Fruit fly (Drosophila melanogaster) whole organism, adult: ENCODE data around the gene CG31446.

Experiments used
- bab1 ChIP-seq: fragments of 200-800 bp; sonication (Bioruptor generic); optimal IDR thresholded peaks from 3 replicates; lab custom pipeline; 2019; ENCODE audit warnings: missing biosample characterization, mild to moderate bottlenecking, missing genetic modification characterization, moderate library complexity
- cic ChIP-seq: fragments of 200-800 bp; sonication (Bioruptor generic); optimal IDR thresholded peaks from 2 replicates; lab custom pipeline; 2017; ENCODE audit warnings: missing biosample characterization, mild to moderate bottlenecking, missing genetic modification characterization, moderate library complexity
- cnc ChIP-seq, 2 experiments: fragments of >200 bp; optimal IDR thresholded peaks; 2 replicates each; lab custom pipeline; 2017

DNA sequence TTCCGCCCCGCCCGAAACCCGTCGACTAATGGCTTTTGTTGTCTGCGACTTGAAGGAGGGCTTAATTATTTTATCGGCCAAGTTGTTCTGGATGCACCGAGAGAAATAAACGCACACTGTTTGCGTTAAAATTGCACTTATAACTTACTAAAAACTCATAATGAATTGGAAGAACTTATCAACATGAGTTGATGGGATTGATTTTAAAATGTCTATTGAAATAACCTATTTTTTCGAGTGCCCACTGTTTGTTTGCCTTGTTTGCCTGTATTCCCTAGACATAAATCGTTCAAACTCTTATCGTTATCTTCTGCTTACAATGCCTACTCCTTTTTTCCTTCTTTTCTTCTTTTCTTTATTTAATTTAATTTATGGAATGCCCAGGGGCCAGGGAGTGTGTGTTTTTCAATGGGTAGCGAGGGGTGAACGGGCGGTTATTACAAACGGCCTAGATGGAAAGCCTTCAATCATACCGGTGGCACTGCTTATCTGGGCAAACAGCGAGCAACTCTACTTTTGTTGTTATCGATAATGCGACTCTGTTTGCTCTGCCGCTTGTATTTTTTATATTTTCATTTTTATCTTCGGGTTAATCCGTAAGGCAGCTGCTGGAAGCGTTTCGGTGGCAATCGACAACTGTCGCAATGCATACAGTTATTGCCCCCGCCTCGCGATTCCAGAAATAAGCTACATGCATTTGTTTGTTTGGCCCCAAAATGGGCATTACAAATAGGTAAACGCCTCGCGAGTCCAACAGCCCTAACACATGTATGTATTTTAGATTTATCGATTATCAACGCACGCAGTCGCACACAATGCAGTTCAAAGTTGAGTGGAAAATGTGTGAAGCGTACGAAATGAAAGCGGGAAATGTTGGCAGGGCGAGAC lies 16.5 kb upstream of the CG31446 start:
- TF ChIP-seq cic (GFP tag; lab: Kevin White, UChicago), result no peak
- no peak for TF ChIP-seq cnc (optimal IDR thresholded peaks at IDR 0.05; lab: Kevin White, UChicago)
- TF ChIP-seq bab1 (GFP tag; lab: Kevin White, UChicago), result no peak
